Worm (Caenorhabditis elegans) whole organism, L3 larva: ENCODE data around the gene cls-2.

Experiments used
- aly-2 ChIP-seq: fragments of 150-350 bp; optimal IDR thresholded peaks from 2 replicates; lab custom pipeline; 2014; ENCODE audit warnings: missing biosample characterization, missing genetic modification characterization
- ceh-28 ChIP-seq: fragments of 150-350 bp; optimal IDR thresholded peaks from 2 replicates; lab custom pipeline; 2014; ENCODE audit warnings: missing biosample characterization, missing genetic modification reagents, missing genetic modification characterization
- egl-27 ChIP-seq: sonication (generic microtip); optimal IDR thresholded peaks from 4 replicates; lab custom pipeline; 2017; ENCODE audit warnings: missing biosample characterization, missing genetic modification reagents, missing genetic modification characterization
- fos-1 ChIP-seq: fragments of 150-350 bp; optimal IDR thresholded peaks from 2 replicates; lab custom pipeline; 2014; ENCODE audit warnings: missing biosample characterization, missing genetic modification characterization
- lin-39 ChIP-seq: fragments of 150-350 bp; optimal IDR thresholded peaks from 2 replicates; lab custom pipeline; 2018; ENCODE audit warnings: missing biosample characterization, missing genetic modification reagents, missing genetic modification characterization
- mdl-1 ChIP-seq: fragments of 150-350 bp; optimal IDR thresholded peaks from 2 replicates; lab custom pipeline; 2014; ENCODE audit warnings: missing biosample characterization, missing genetic modification characterization
- nhr-11 ChIP-seq: fragments of 150-350 bp; optimal IDR thresholded peaks from 2 replicates; lab custom pipeline; 2014; ENCODE audit warnings: missing biosample characterization, missing genetic modification characterization
- nhr-23 ChIP-seq: fragments of 150-350 bp; optimal IDR thresholded peaks from 2 replicates; lab custom pipeline; 2014; ENCODE audit warnings: missing biosample characterization, missing genetic modification reagents, missing genetic modification characterization
- nhr-25 ChIP-seq: sonication (generic microtip); optimal IDR thresholded peaks from 2 replicates; lab custom pipeline; 2017; ENCODE audit warnings: missing biosample characterization, missing genetic modification characterization
- pha-4 ChIP-seq: fragments of 150-350 bp; optimal IDR thresholded peaks from 2 replicates; lab custom pipeline; 2014; ENCODE audit warnings: missing biosample characterization, missing genetic modification reagents, missing genetic modification characterization
- snpc-4 ChIP-seq: fragments of 150-350 bp; optimal IDR thresholded peaks from 2 replicates; lab custom pipeline; 2014; ENCODE audit warnings: missing biosample characterization, missing genetic modification characterization
- tbx-2 ChIP-seq: sonication (generic microtip); optimal IDR thresholded peaks from 2 replicates; lab custom pipeline; 2016; ENCODE audit warnings: mild to moderate bottlenecking, missing genetic modification characterization, missing compliant biosample characterization
- unc-62 ChIP-seq: fragments of 150-350 bp; sonication (generic microtip); optimal IDR thresholded peaks from 4 replicates; lab custom pipeline; 2014; ENCODE audit warnings: missing biosample characterization, missing genetic modification reagents, missing genetic modification characterization
- ztf-4 ChIP-seq: fragments of 150-350 bp; optimal IDR thresholded peaks from 2 replicates; lab custom pipeline; 2014; ENCODE audit warnings: missing biosample characterization, missing genetic modification characterization

ce11 chrIII:9051714-9052113, 3.1 kb upstream of the cls-2 start:
- TF ChIP-seq unc-62 (GFP tag; lab: Kevin White, UChicago), result no peak
- no peak for TF ChIP-seq nhr-25 (tag; lab: Kevin White, UChicago)
- no peak for TF ChIP-seq tbx-2 (tag; lab: Kevin White, UChicago)
- TF ChIP-seq lin-39 (tag; lab: Kevin White, UChicago), result no peak
- TF ChIP-seq snpc-4, result no peak
- no peak for TF ChIP-seq ztf-4 (tag; lab: Kevin White, UChicago)
- no peak for TF ChIP-seq egl-27 (tag; lab: Kevin White, UChicago)
- no peak for TF ChIP-seq nhr-23 (tag; lab: Kevin White, UChicago)
- no peak for TF ChIP-seq fos-1 (tag; lab: Kevin White, UChicago)
- TF ChIP-seq aly-2, result no peak
- TF ChIP-seq pha-4 (tag; lab: Kevin White, UChicago), result no peak
- no peak for TF ChIP-seq mdl-1 (tag; lab: Kevin White, UChicago)
- TF ChIP-seq nhr-11, result no peak
- no peak for TF ChIP-seq ceh-28 (tag; lab: Kevin White, UChicago)
